Worm (Caenorhabditis elegans): Measurements from ENCODE around the gene C27H5.12.

DNA sequence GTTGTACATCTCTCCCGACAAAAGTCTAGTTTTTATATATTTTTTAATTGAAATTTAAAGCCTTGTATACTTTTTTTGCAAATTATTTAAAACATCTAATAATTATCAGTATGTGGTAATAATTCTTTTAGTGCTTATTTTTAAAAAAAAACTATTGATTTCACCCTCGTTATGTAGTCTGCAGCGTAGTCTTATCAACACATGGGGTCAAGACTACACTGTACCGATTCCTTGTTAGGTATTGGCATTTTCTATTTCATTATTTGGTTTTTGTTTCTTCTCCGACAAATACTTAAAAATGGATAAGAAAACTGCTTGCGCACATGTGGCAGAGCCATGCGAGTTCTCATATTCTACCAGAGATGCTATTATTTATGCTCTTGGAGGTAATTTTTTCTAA, 34.6 kb upstream of the C27H5.12 start, which contains the start of gene maoc-1:
- no peak for TF ChIP-seq hmbx-1 (tag; optimal IDR thresholded peaks at IDR 0.05)
- TF ChIP-seq scrt-1 (GFP tag; IDR thresholded peaks at IDR 0.05) = no peak
- TF ChIP-seq ama-1 (optimal IDR thresholded peaks at IDR 0.05) = no peak
- TF ChIP-seq hmg-4 (GFP tag; optimal IDR thresholded peaks at IDR 0.05) = no peak
- no peak for TF ChIP-seq flt-1 (GFP tag; IDR thresholded peaks at IDR 0.05)
- no peak for TF ChIP-seq tbx-11 (GFP tag; IDR thresholded peaks at IDR 0.05)
- TF ChIP-seq F13C5.2 (tag; optimal IDR thresholded peaks at IDR 0.05) = no peak
- no peak for TF ChIP-seq sea-1 (GFP tag; conservative IDR thresholded peaks at IDR 0.05)
- TF ChIP-seq tbx-37 (GFP tag; conservative IDR thresholded peaks at IDR 0.05) = no peak
- TF ChIP-seq tra-4 (tag; optimal IDR thresholded peaks at IDR 0.05) = no peak
- no peak for TF ChIP-seq pes-1 (GFP tag; IDR thresholded peaks at IDR 0.05)
- TF ChIP-seq B0310.2 (tag; optimal IDR thresholded peaks at IDR 0.05) = no peak

Measured in whole organism, early embryonic.